Worm (Caenorhabditis elegans) whole organism, L1 larva: ENCODE measurements around the gene oatr-1.

Experiments
- F16B12.6 ChIP-seq: fragments of 150-350 bp; optimal IDR thresholded peaks from 2 replicates; lab custom pipeline; 2014; ENCODE audit warnings: missing biosample characterization, missing genetic modification characterization
- Y116A8C.19 ChIP-seq: sonication (generic microtip); optimal IDR thresholded peaks from 2 replicates; lab custom pipeline; 2016; ENCODE audit warnings: missing compliant biosample characterization, missing genetic modification characterization, borderline replicate concordance
- alr-1 ChIP-seq: fragments of 200-800 bp; sonication (Bioruptor generic); optimal IDR thresholded peaks from 2 replicates; lab custom pipeline; 2018; ENCODE audit warnings: borderline replicate concordance, mild to moderate bottlenecking, missing genetic modification characterization, missing compliant biosample characterization
- aly-2 ChIP-seq: fragments of 150-350 bp; optimal IDR thresholded peaks from 2 replicates; lab custom pipeline; 2014; ENCODE audit warnings: missing biosample characterization, missing genetic modification characterization
- ama-1 ChIP-seq: fragments of 150-350 bp; optimal IDR thresholded peaks from 2 replicates; lab custom pipeline; 2014
- ceh-63 ChIP-seq: fragments of 200-800 bp; sonication (Bioruptor generic); optimal IDR thresholded peaks from 2 replicates; lab custom pipeline; 2018; ENCODE audit warnings: mild to moderate bottlenecking, missing genetic modification characterization, missing compliant biosample characterization
- ceh-82 ChIP-seq, 3 experiments: fragments of 150-350 bp in 1 of 3; sonication (generic microtip) in 2 of 3; optimal IDR thresholded peaks; 2 replicates each; lab custom pipeline; 2014 to 2017; ENCODE audit warnings: missing biosample characterization in 3 of 3, missing genetic modification characterization in 3 of 3
- ceh-88 ChIP-seq: fragments of 200-800 bp; sonication (Bioruptor generic); IDR thresholded peaks from 2 replicates; pipeline ENCODE4 v1.3.6; 2022; ENCODE audit warnings: missing genetic modification characterization, missing compliant biosample characterization
- ceh-90 ChIP-seq: sonication (generic microtip); optimal IDR thresholded peaks from 2 replicates; lab custom pipeline; 2016; ENCODE audit warnings: missing genetic modification characterization, missing compliant biosample characterization
- ces-1 ChIP-seq: fragments of 150-350 bp; optimal IDR thresholded peaks from 2 replicates; lab custom pipeline; 2014; ENCODE audit warnings: missing biosample characterization, missing genetic modification reagents, missing genetic modification characterization
- dpl-1 ChIP-seq, 3 experiments: fragments of 150-350 bp in 2 of 3; sonication (generic microtip) in 1 of 3; optimal IDR thresholded peaks; 2 replicates each; lab custom pipeline; 2014 to 2017; ENCODE audit warnings: missing biosample characterization in 3 of 3, missing genetic modification characterization in 3 of 3, missing genetic modification reagents in 3 of 3
- dsc-1 ChIP-seq: sonication (generic microtip); optimal IDR thresholded peaks from 2 replicates; lab custom pipeline; 2016; ENCODE audit warnings: mild to moderate bottlenecking, missing genetic modification characterization, missing compliant biosample characterization
- efl-1 ChIP-seq, 4 experiments: fragments of 150-350 bp; optimal IDR thresholded peaks in 3 of 4; peaks in 1 of 4; 1 replicate in 1 of 4; 2 replicates in 3 of 4; lab custom pipeline; 2014; ENCODE audit warnings: missing biosample characterization in 2 of 4, missing genetic modification characterization in 2 of 4, missing genetic modification reagents in 2 of 4
- egl-13 ChIP-seq: sonication (generic microtip); optimal IDR thresholded peaks from 2 replicates; lab custom pipeline; 2016; ENCODE audit warnings: missing genotype, missing genetic modification reagents, missing genetic modification characterization, missing compliant biosample characterization
- egl-27 ChIP-seq, 2 experiments: fragments of 150-350 bp in 1 of 2; sonication (generic microtip); optimal IDR thresholded peaks; 3 replicates each; lab custom pipeline; 2017 to 2018; ENCODE audit warnings: missing biosample characterization in 2 of 2, missing genetic modification characterization in 2 of 2, missing genetic modification reagents in 2 of 2
- elt-3 ChIP-seq, 6 experiments: fragments of 150-350 bp in 1 of 6; sonication (generic microtip); optimal IDR thresholded peaks; 2 replicates each; lab custom pipeline; 2017 to 2018; ENCODE audit warnings: missing biosample characterization in 6 of 6, missing genetic modification characterization in 6 of 6, inconsistent platforms in 1 of 6
- fkh-8 ChIP-seq: sonication (generic microtip); optimal IDR thresholded peaks from 2 replicates; lab custom pipeline; 2016; ENCODE audit warnings: mild to moderate bottlenecking, missing genetic modification characterization, missing compliant biosample characterization
- fos-1 ChIP-seq: fragments of 150-350 bp; optimal IDR thresholded peaks from 2 replicates; lab custom pipeline; 2014; ENCODE audit warnings: missing biosample characterization, missing genetic modification characterization
- irx-1 ChIP-seq: sonication (generic microtip); optimal IDR thresholded peaks from 2 replicates; lab custom pipeline; 2016; ENCODE audit warnings: missing genetic modification characterization, missing compliant biosample characterization
- jun-1 ChIP-seq: fragments of 150-350 bp; optimal IDR thresholded peaks from 2 replicates; lab custom pipeline; 2014; ENCODE audit warnings: missing biosample characterization, missing genetic modification reagents, missing genetic modification characterization
- lin-13 ChIP-seq: fragments of 150-350 bp; optimal IDR thresholded peaks from 2 replicates; lab custom pipeline; 2014; ENCODE audit warnings: missing biosample characterization, missing genetic modification reagents, missing genetic modification characterization
- lin-14 ChIP-seq: fragments of 200-800 bp; sonication (Bioruptor generic); optimal IDR thresholded peaks from 2 replicates; lab custom pipeline; 2018; ENCODE audit warnings: mild to moderate bottlenecking, missing genetic modification characterization, moderate library complexity, missing compliant biosample characterization
- lin-39 ChIP-seq: fragments of 150-350 bp; optimal IDR thresholded peaks from 2 replicates; lab custom pipeline; 2014; ENCODE audit warnings: missing biosample characterization, missing genetic modification reagents, missing genetic modification characterization
- lir-3 ChIP-seq: sonication (generic microtip); optimal IDR thresholded peaks from 2 replicates; lab custom pipeline; 2016; ENCODE audit warnings: mild to moderate bottlenecking, missing genetic modification characterization, moderate library complexity, missing compliant biosample characterization; ENCODE audit not compliant: poor library complexity
- lsy-2 ChIP-seq, 2 experiments: fragments of 150-350 bp; optimal IDR thresholded peaks; 2 replicates each; lab custom pipeline; 2014; ENCODE audit warnings: missing biosample characterization in 2 of 2, missing genetic modification characterization in 2 of 2
- mdl-1 ChIP-seq, 2 experiments: fragments of 150-350 bp; optimal IDR thresholded peaks; 2 replicates each; lab custom pipeline; 2014 to 2017; ENCODE audit warnings: missing biosample characterization in 2 of 2, missing genetic modification characterization in 2 of 2, inconsistent platforms in 1 of 2
- mef-2 ChIP-seq: fragments of 150-350 bp; optimal IDR thresholded peaks from 2 replicates; lab custom pipeline; 2014; ENCODE audit warnings: missing biosample characterization, missing genetic modification characterization
- mep-1 ChIP-seq: fragments of 150-350 bp; optimal IDR thresholded peaks from 2 replicates; lab custom pipeline; 2014; ENCODE audit warnings: missing biosample characterization, missing genetic modification characterization
- nhr-11 ChIP-seq: fragments of 150-350 bp; optimal IDR thresholded peaks from 2 replicates; lab custom pipeline; 2014; ENCODE audit warnings: missing biosample characterization, missing genetic modification characterization
- nhr-19 ChIP-seq: fragments of 200-800 bp; sonication (Bioruptor generic); conservative IDR thresholded peaks from 2 replicates; pipeline ENCODE4 v1.3.6; 2022; ENCODE audit warnings: missing genetic modification characterization, missing compliant biosample characterization
- nhr-20 ChIP-seq: sonication (generic microtip); optimal IDR thresholded peaks from 2 replicates; lab custom pipeline; 2016; ENCODE audit warnings: mild to moderate bottlenecking, missing genetic modification characterization, missing compliant biosample characterization
- nhr-237 ChIP-seq: fragments of 150-350 bp; optimal IDR thresholded peaks from 2 replicates; lab custom pipeline; 2014; ENCODE audit warnings: missing biosample characterization, missing genetic modification characterization
- nhr-47 ChIP-seq: sonication (generic microtip); optimal IDR thresholded peaks from 2 replicates; lab custom pipeline; 2016; ENCODE audit warnings: mild to moderate bottlenecking, missing genetic modification characterization, moderate library complexity, missing compliant biosample characterization
- nhr-71 ChIP-seq: sonication (generic microtip); optimal IDR thresholded peaks from 2 replicates; lab custom pipeline; 2016; ENCODE audit warnings: mild to moderate bottlenecking, missing genetic modification characterization, moderate library complexity, missing compliant biosample characterization
- nhr-77 ChIP-seq: fragments of 150-350 bp; optimal IDR thresholded peaks from 2 replicates; lab custom pipeline; 2014; ENCODE audit warnings: missing biosample characterization, missing genetic modification characterization
- nhr-85 ChIP-seq: sonication (generic microtip); peaks from one replicate; lab custom pipeline; 2016; ENCODE audit warnings: missing genetic modification characterization, inconsistent platforms, missing compliant biosample characterization
- nhr-90 ChIP-seq: sonication (generic microtip); optimal IDR thresholded peaks from 2 replicates; lab custom pipeline; 2016; ENCODE audit warnings: mild to moderate bottlenecking, missing genetic modification characterization, missing compliant biosample characterization; ENCODE audit not compliant: poor library complexity
- pag-3 ChIP-seq: sonication (generic microtip); optimal IDR thresholded peaks from 2 replicates; lab custom pipeline; 2017; ENCODE audit warnings: missing genetic modification characterization, mild to moderate bottlenecking, missing compliant biosample characterization, antibody characterized with exemption, borderline replicate concordance; ENCODE audit not compliant: insufficient read depth
- pqm-1 ChIP-seq: sonication (generic microtip); optimal IDR thresholded peaks from 3 replicates; lab custom pipeline; 2017; ENCODE audit warnings: missing biosample characterization, missing genetic modification characterization
- rnt-1 ChIP-seq: sonication (generic microtip); optimal IDR thresholded peaks from 2 replicates; lab custom pipeline; 2016; ENCODE audit warnings: mild to moderate bottlenecking, missing genetic modification characterization, moderate library complexity, missing compliant biosample characterization
- skn-1 ChIP-seq: fragments of 150-350 bp; optimal IDR thresholded peaks from 2 replicates; lab custom pipeline; 2014; ENCODE audit warnings: missing biosample characterization, missing genetic modification characterization
- snpc-4 ChIP-seq: fragments of 150-350 bp; optimal IDR thresholded peaks from 2 replicates; lab custom pipeline; 2014; ENCODE audit warnings: missing biosample characterization, missing genetic modification characterization
- sox-4 ChIP-seq: sonication (generic microtip); optimal IDR thresholded peaks from 2 replicates; lab custom pipeline; 2016; ENCODE audit warnings: missing genetic modification characterization, missing compliant biosample characterization
- swsn-7 ChIP-seq: sonication (generic microtip); optimal IDR thresholded peaks from 2 replicates; lab custom pipeline; 2016; ENCODE audit warnings: missing genetic modification characterization, missing compliant biosample characterization
- tlp-1 ChIP-seq: fragments of 150-350 bp; optimal IDR thresholded peaks from 2 replicates; lab custom pipeline; 2014; ENCODE audit warnings: missing biosample characterization, missing genetic modification characterization
- unc-130 ChIP-seq: fragments of 150-350 bp; optimal IDR thresholded peaks from 2 replicates; lab custom pipeline; 2017; ENCODE audit warnings: missing biosample characterization, missing genetic modification characterization, inconsistent platforms
- unc-98 ChIP-seq: fragments of 200-800 bp; sonication (Bioruptor generic); IDR thresholded peaks from 2 replicates; pipeline ENCODE4 v1.3.6; 2022; ENCODE audit warnings: missing genetic modification characterization, missing compliant biosample characterization
- vab-15 ChIP-seq: sonication (generic microtip); optimal IDR thresholded peaks from 2 replicates; lab custom pipeline; 2017; ENCODE audit warnings: missing genotype, mild to moderate bottlenecking, missing genetic modification characterization, missing compliant biosample characterization
- xbp-1 ChIP-seq: sonication (generic microtip); optimal IDR thresholded peaks from 2 replicates; lab custom pipeline; 2016; ENCODE audit warnings: missing genetic modification characterization, missing compliant biosample characterization

Gene oatr-1

ce11 chrIII:6364395-6364794 lies 31.6 kb downstream of the oatr-1 start (continued):
- no peak for TF ChIP-seq lir-3 (tag; lab: Kevin White, UChicago)
- no peak for TF ChIP-seq fkh-8 (tag; lab: Kevin White, UChicago)
- no peak for TF ChIP-seq jun-1 (tag; lab: Kevin White, UChicago)

ce11 chrIII:6362323-6362922 lies 33.6 kb downstream of the oatr-1 start:
- TF ChIP-seq sox-4 (tag; lab: Kevin White, UChicago), result no peak
- TF ChIP-seq nhr-85, result peak; percentile 99
- no peak for TF ChIP-seq ama-1 (lab: Kevin White, UChicago)
- TF ChIP-seq nhr-237, result peak; percentile 24
- peak; percentile 90 for TF ChIP-seq nhr-20 (tag; lab: Kevin White, UChicago)
- TF ChIP-seq tlp-1 (tag; lab: Kevin White, UChicago), result no peak
- TF ChIP-seq pag-3 (tag; lab: Kevin White, UChicago), result no peak
- TF ChIP-seq nhr-11, result peak; percentile 41
- peak; percentile 25 for TF ChIP-seq skn-1 (tag; lab: Kevin White, UChicago)
- peak in 1 of 2 experiments; percentile 58 for TF ChIP-seq mdl-1 (tag; optimal IDR thresholded peaks at IDR 0.05; lab: Kevin White, UChicago)
- TF ChIP-seq efl-1 (optimal IDR thresholded peaks at IDR 0.05; lab: Kevin White, UChicago), result peak in 1 of 2 experiments; percentile 45
- peak in 1 of 2 experiments; percentile 88 for TF ChIP-seq efl-1 (GFP tag; optimal IDR thresholded peaks at IDR 0.05 in 1 of 2; lab: Kevin White, UChicago)
- TF ChIP-seq ceh-63, result no peak
- TF ChIP-seq lin-39 (tag; lab: Kevin White, UChicago), result peak; percentile 80
- TF ChIP-seq mep-1 (tag; lab: Kevin White, UChicago), result peak; percentile 70
- peak; percentile 61 to 81 for TF ChIP-seq lsy-2 (tag; optimal IDR thresholded peaks at IDR 0.05; lab: Kevin White, UChicago)
- TF ChIP-seq lin-13, result peak; percentile 38
- peak; percentile 93 for TF ChIP-seq nhr-71 (tag; lab: Kevin White, UChicago)
- peak; percentile 25 for TF ChIP-seq xbp-1 (tag; lab: Kevin White, UChicago)
- TF ChIP-seq ceh-90 (tag; lab: Kevin White, UChicago), result no peak
- no peak for TF ChIP-seq unc-98
- TF ChIP-seq mef-2 (tag; lab: Kevin White, UChicago), result no peak
- peak; percentile 14 for TF ChIP-seq snpc-4 (tag; lab: Kevin White, UChicago)
- peak; percentile 51 for TF ChIP-seq nhr-90
- peak; percentile 53 for TF ChIP-seq swsn-7 (tag; lab: Kevin White, UChicago)
- no peak for TF ChIP-seq aly-2 (tag; lab: Kevin White, UChicago)
- no peak for TF ChIP-seq dsc-1 (tag; lab: Kevin White, UChicago)
- TF ChIP-seq unc-130 (tag; lab: Kevin White, UChicago), result peak; percentile 57
- TF ChIP-seq nhr-47 (tag; lab: Kevin White, UChicago), result peak; percentile 59
- no peak for TF ChIP-seq ces-1 (GFP tag; lab: Kevin White, UChicago)
- TF ChIP-seq pqm-1, result no peak
- peak; percentile 96 for TF ChIP-seq lin-14
- no peak for TF ChIP-seq ceh-88 (GFP tag; lab: Robert Waterston, UW)
- peak; percentile 24 for TF ChIP-seq jun-1 (tag; lab: Kevin White, UChicago)
- TF ChIP-seq F16B12.6 (tag; lab: Kevin White, UChicago), result peak; percentile 31
- TF ChIP-seq nhr-77 (tag; lab: Kevin White, UChicago), result peak; percentile 53
- peak; percentile 78 for TF ChIP-seq nhr-19 (GFP tag; lab: Robert Waterston, UW)
- peak; percentile 81 for TF ChIP-seq rnt-1
- TF ChIP-seq elt-3 (tag; optimal IDR thresholded peaks at IDR 0.05; lab: Kevin White, UChicago), result peak in 3 of 6 experiments; percentile 7 to 59 (median 14)
- TF ChIP-seq Y116A8C.19 (tag; lab: Kevin White, UChicago), result no peak
- TF ChIP-seq irx-1, result peak; percentile 67
- no peak for TF ChIP-seq alr-1 (tag; lab: Kevin White, UChicago)
- TF ChIP-seq egl-13 (tag; lab: Kevin White, UChicago), result no peak
- peak; percentile 44 for TF ChIP-seq fos-1 (tag; lab: Kevin White, UChicago)
- TF ChIP-seq egl-27 (tag; optimal IDR thresholded peaks at IDR 0.05; lab: Kevin White, UChicago), result peak in 1 of 2 experiments; percentile 14
- TF ChIP-seq ceh-82 (tag; optimal IDR thresholded peaks at IDR 0.05; lab: Kevin White, UChicago), result peak in 2 of 3 experiments; percentile 14 to 22
- TF ChIP-seq vab-15, result peak; percentile 2
- peak; percentile 8 to 35 (median 19) for TF ChIP-seq dpl-1 (GFP tag; optimal IDR thresholded peaks at IDR 0.05; lab: Kevin White, UChicago)
